Fruit fly (Drosophila melanogaster) whole organism, wandering third instar larva: ENCODE data around the gene CG8668.
A peak's percentile ranks its signal among the peaks of the same experiment; 100 is the strongest.

ENCODE experiments used
- h ChIP-seq: fragments of 200-800 bp; sonication (Bioruptor generic); optimal IDR thresholded peaks from 3 replicates; lab custom pipeline; 2016; ENCODE audit warnings: missing biosample characterization, mild to moderate bottlenecking, missing genetic modification characterization
- tai ChIP-seq: sonication (Bioruptor generic); optimal IDR thresholded peaks from 2 replicates; lab custom pipeline; 2016; ENCODE audit warnings: missing biosample characterization, missing genetic modification characterization

DNA sequence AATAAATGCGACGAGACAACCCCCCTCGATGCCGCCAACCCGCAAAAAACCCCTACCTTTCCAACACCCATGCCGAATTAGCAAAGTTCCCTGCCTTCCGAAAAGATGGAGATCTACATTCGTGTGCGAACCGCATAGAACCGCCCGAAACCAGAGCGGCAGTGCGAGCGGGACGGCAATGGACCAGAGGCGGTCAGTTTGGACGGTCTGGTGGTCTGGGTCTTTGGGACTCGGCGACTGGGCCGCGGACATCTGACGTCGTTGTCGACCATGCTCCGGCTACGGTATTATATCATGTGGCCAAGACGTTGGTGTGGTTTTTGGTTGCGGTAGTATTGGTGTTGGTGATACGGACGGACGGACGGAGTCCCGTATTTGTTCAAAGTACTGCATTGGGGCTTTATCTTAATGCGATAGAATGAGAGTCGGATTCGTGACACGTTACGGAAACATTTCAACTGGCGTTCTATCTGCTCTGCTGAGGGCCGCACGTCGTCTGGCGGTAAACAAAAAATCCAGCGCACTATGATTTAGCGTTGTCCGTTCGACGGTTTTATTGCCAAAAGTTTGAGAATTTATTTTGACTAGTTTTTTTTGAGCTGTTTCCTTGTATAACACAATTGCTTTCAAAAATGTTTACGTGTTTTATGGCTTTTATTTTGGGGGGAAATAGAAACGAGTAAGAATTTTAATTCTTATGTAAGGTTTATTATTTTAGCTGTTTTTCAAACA is 39.9 kb upstream of the CG8668 start:
- TF ChIP-seq h (GFP tag; lab: Kevin White, UChicago) (peak; percentile 25), tai (GFP tag; lab: Kevin White, UChicago) (no peak)
